Worm (Caenorhabditis elegans) whole organism, L3 larva: ENCODE measurements around the gene lin-3.

Experiments
- ZK546.5 ChIP-seq: sonication (generic microtip); optimal IDR thresholded peaks from 2 replicates; lab custom pipeline; 2017; ENCODE audit warnings: missing biosample characterization, missing genetic modification characterization
- ceh-82 ChIP-seq: fragments of 150-350 bp; optimal IDR thresholded peaks from 2 replicates; lab custom pipeline; 2014; ENCODE audit warnings: missing biosample characterization, missing genetic modification characterization
- ceh-9 ChIP-seq: sonication (generic microtip); optimal IDR thresholded peaks from 2 replicates; lab custom pipeline; 2018; ENCODE audit warnings: missing biosample characterization, missing genetic modification characterization
- elt-2 ChIP-seq: sonication (generic microtip); optimal IDR thresholded peaks from 2 replicates; lab custom pipeline; 2016; ENCODE audit warnings: missing genetic modification reagents, mild to moderate bottlenecking, missing genetic modification characterization, missing compliant biosample characterization
- fos-1 ChIP-seq: fragments of 150-350 bp; optimal IDR thresholded peaks from 2 replicates; lab custom pipeline; 2014; ENCODE audit warnings: missing biosample characterization, missing genetic modification characterization
- lin-39 ChIP-seq: fragments of 150-350 bp; optimal IDR thresholded peaks from 2 replicates; lab custom pipeline; 2018; ENCODE audit warnings: missing biosample characterization, missing genetic modification reagents, missing genetic modification characterization
- nhr-237 ChIP-seq: fragments of 150-350 bp; optimal IDR thresholded peaks from 2 replicates; lab custom pipeline; 2014; ENCODE audit warnings: missing biosample characterization, missing genetic modification characterization
- nhr-25 ChIP-seq: sonication (generic microtip); optimal IDR thresholded peaks from 2 replicates; lab custom pipeline; 2017; ENCODE audit warnings: missing biosample characterization, missing genetic modification characterization
- nhr-67 ChIP-seq: fragments of 150-350 bp; optimal IDR thresholded peaks from 2 replicates; lab custom pipeline; 2014; ENCODE audit warnings: missing biosample characterization, missing genetic modification characterization
- nhr-77 ChIP-seq: fragments of 150-350 bp; optimal IDR thresholded peaks from 2 replicates; lab custom pipeline; 2014; ENCODE audit warnings: missing biosample characterization, missing genetic modification characterization
- pqm-1 ChIP-seq: fragments of 150-350 bp; optimal IDR thresholded peaks from 2 replicates; lab custom pipeline; 2017; ENCODE audit warnings: missing biosample characterization, missing genetic modification characterization, inconsistent platforms
- skn-1 ChIP-seq: fragments of 150-350 bp; optimal IDR thresholded peaks from 2 replicates; lab custom pipeline; 2014; ENCODE audit warnings: missing biosample characterization, missing genetic modification characterization
- zag-1 ChIP-seq: fragments of 150-350 bp; optimal IDR thresholded peaks from 2 replicates; lab custom pipeline; 2014; ENCODE audit warnings: missing biosample characterization, missing genetic modification characterization
- ztf-4 ChIP-seq: fragments of 150-350 bp; optimal IDR thresholded peaks from 2 replicates; lab custom pipeline; 2014; ENCODE audit warnings: missing biosample characterization, missing genetic modification characterization

DNA sequence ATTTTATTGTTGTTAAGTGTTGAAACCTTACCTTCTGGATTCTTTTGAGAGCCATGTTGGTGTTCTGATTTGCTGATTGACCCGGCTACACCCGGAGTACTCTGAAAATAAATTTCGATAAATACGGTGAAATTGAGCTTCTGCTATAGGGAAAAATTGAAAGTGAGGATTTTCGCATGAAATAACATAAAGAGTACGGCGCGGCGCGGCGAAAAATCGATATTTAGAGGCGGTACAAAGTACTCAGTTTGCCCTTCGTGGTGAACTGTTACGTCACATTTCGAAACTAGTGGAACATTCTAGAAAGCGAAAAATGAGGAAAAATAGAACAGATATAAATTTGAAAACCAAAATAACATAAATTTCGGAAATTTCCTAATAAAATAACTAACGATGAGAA is 28.0 kb downstream of the lin-3 start, which contains the start of gene let-70:
- TF ChIP-seq ztf-4 (tag; lab: Kevin White, UChicago) = no peak
- no peak for TF ChIP-seq nhr-67 (tag; lab: Kevin White, UChicago)
- TF ChIP-seq skn-1 (tag; lab: Kevin White, UChicago) = no peak
- no peak for TF ChIP-seq ZK546.5 (tag; lab: Kevin White, UChicago)
- TF ChIP-seq elt-2 (tag; lab: Kevin White, UChicago) = no peak
- TF ChIP-seq fos-1 (tag; lab: Kevin White, UChicago) = no peak
- no peak for TF ChIP-seq ceh-9 (tag; lab: Kevin White, UChicago)
- no peak for TF ChIP-seq nhr-237 (tag; lab: Kevin White, UChicago)
- no peak for TF ChIP-seq lin-39 (tag; lab: Kevin White, UChicago)
- TF ChIP-seq zag-1 (tag; lab: Kevin White, UChicago) = no peak
- TF ChIP-seq nhr-77 (tag; lab: Kevin White, UChicago) = no peak
- TF ChIP-seq ceh-82 (tag; lab: Kevin White, UChicago) = no peak
- TF ChIP-seq nhr-25 = no peak
- TF ChIP-seq pqm-1 (tag; lab: Kevin White, UChicago) = no peak
